Worm (Caenorhabditis elegans) whole organism, L4 larva: ENCODE measurements around the gene symk-1.

Experiments
- F26F4.8 ChIP-seq: fragments of 200-800 bp; sonication (Bioruptor generic); conservative IDR thresholded peaks from 2 replicates; pipeline ENCODE4 v1.3.6; 2022; ENCODE audit warnings: missing genetic modification characterization, missing compliant biosample characterization
- dmd-6 ChIP-seq: fragments of 200-800 bp; sonication (Bioruptor generic); IDR thresholded peaks from 2 replicates; pipeline ENCODE4 v1.3.6; 2022; ENCODE audit warnings: missing genetic modification reagents, missing genetic modification characterization, missing compliant biosample characterization
- dmd-9 ChIP-seq: fragments of 200-800 bp; sonication (Bioruptor generic); IDR thresholded peaks from 2 replicates; pipeline ENCODE4 v1.3.6; 2022; ENCODE audit warnings: missing genetic modification reagents, missing genetic modification characterization, missing compliant biosample characterization
- fkh-10 ChIP-seq: fragments of 150-350 bp; optimal IDR thresholded peaks from 2 replicates; lab custom pipeline; 2014; ENCODE audit warnings: missing biosample characterization, missing genetic modification reagents, missing genetic modification characterization
- nhr-102 ChIP-seq: sonication (generic microtip); optimal IDR thresholded peaks from 2 replicates; lab custom pipeline; 2016; ENCODE audit warnings: mild to moderate bottlenecking, missing genetic modification characterization, moderate library complexity, missing compliant biosample characterization
- unc-130 ChIP-seq: sonication (generic microtip); optimal IDR thresholded peaks from 2 replicates; lab custom pipeline; 2016; ENCODE audit warnings: missing genetic modification reagents, missing genetic modification characterization, missing compliant biosample characterization
- unc-62 ChIP-seq, 3 experiments: fragments of 150-350 bp in 1 of 3; sonication (generic microtip); optimal IDR thresholded peaks in 2 of 3; peaks in 1 of 3; 1 replicate in 1 of 3; 2 replicates in 2 of 3; lab custom pipeline; 2014 to 2017; ENCODE audit warnings: missing biosample characterization in 3 of 3, missing genetic modification characterization in 3 of 3, missing genetic modification reagents in 3 of 3, missing genotype in 1 of 3

DNA sequence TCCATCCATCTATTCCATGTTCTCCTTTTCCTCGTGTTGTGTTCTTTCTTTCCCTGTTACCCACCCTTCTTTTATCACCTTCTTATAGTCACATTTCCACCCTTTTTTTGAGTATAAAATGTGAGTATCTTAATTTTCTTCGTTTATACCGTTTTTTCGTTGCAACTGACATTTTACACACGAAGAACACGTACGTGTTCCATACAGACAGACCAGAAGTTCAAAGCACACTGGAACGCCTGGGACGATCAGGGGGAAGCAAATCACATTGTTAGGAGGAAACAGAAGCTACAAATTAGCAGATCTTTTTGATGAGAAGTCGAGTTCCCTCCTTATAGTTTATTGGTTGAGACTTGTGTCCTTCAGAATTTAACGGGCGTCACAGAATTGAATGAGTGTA lies 45.6 kb downstream of the symk-1 start:
- no peak for TF ChIP-seq F26F4.8 (GFP tag; lab: Robert Waterston, UW)
- TF ChIP-seq unc-62 (GFP tag; optimal IDR thresholded peaks at IDR 0.05 in 1 of 2; lab: Kevin White, UChicago), result no peak
- TF ChIP-seq unc-62 (tag; optimal IDR thresholded peaks at IDR 0.05; lab: Kevin White, UChicago), result no peak
- TF ChIP-seq nhr-102 (tag; lab: Kevin White, UChicago), result no peak
- no peak for TF ChIP-seq unc-130
- no peak for TF ChIP-seq dmd-9 (GFP tag; lab: Robert Waterston, UW)
- TF ChIP-seq fkh-10 (GFP tag; lab: Kevin White, UChicago), result no peak
- TF ChIP-seq dmd-6 (GFP tag; lab: Robert Waterston, UW), result no peak
